Fruit fly (Drosophila melanogaster) whole organism, embryonic: ENCODE results near the gene ACXA.

Experiments used
- Antp ChIP-seq: fragments of 200-800 bp; sonication (Bioruptor generic); optimal IDR thresholded peaks from 3 replicates; lab custom pipeline; 2016; ENCODE audit warnings: missing biosample characterization, missing genetic modification characterization
- B-H2 ChIP-seq: fragments of 200-800 bp; sonication (Bioruptor generic); optimal IDR thresholded peaks from 2 replicates; lab custom pipeline; 2018; ENCODE audit warnings: missing biosample characterization, mild to moderate bottlenecking, missing genetic modification characterization
- Bgb ChIP-seq: fragments of 200-800 bp; sonication (Bioruptor generic); IDR thresholded peaks from 2 replicates; pipeline ENCODE4 v1.3.6; 2022; ENCODE audit warnings: missing biosample characterization, missing genetic modification characterization; ENCODE audit not compliant: partially characterized antibody
- CG10543 ChIP-seq: fragments of 200-800 bp; sonication (Bioruptor generic); optimal IDR thresholded peaks from 3 replicates; lab custom pipeline; 2017; ENCODE audit warnings: missing biosample characterization, mild to moderate bottlenecking, missing genetic modification characterization, moderate library complexity
- CG11456 ChIP-seq: fragments of 200-800 bp; sonication (Bioruptor generic); IDR thresholded peaks from 3 replicates; pipeline ENCODE4 v1.3.6; 2022; ENCODE audit warnings: missing biosample characterization, missing genetic modification characterization
- CG11504 ChIP-seq: fragments of 200-800 bp; sonication (Bioruptor generic); optimal IDR thresholded peaks from 3 replicates; lab custom pipeline; 2019; ENCODE audit warnings: missing biosample characterization, mild to moderate bottlenecking, missing genetic modification characterization, moderate library complexity
- CG12071 ChIP-seq: fragments of 200-800 bp; sonication (Bioruptor generic); optimal IDR thresholded peaks from 3 replicates; lab custom pipeline; 2018; ENCODE audit warnings: missing biosample characterization, mild to moderate bottlenecking, missing genetic modification characterization
- CG12744 ChIP-seq: fragments of 200-800 bp; sonication (Bioruptor generic); optimal IDR thresholded peaks from 2 replicates; lab custom pipeline; 2016; ENCODE audit warnings: missing biosample characterization, missing genetic modification characterization
- CG15011 ChIP-seq: fragments of 200-800 bp; sonication (Bioruptor generic); optimal IDR thresholded peaks from 3 replicates; lab custom pipeline; 2018; ENCODE audit warnings: missing biosample characterization, mild to moderate bottlenecking, missing genetic modification characterization
- CG18011 ChIP-seq: fragments of 200-800 bp; sonication (Bioruptor generic); optimal IDR thresholded peaks from 2 replicates; lab custom pipeline; 2017; ENCODE audit warnings: missing biosample characterization, missing genetic modification characterization, mild to moderate bottlenecking, moderate library complexity, missing genotype
- CG18476 ChIP-seq: fragments of 200-800 bp; sonication (Bioruptor generic); optimal IDR thresholded peaks from 2 replicates; lab custom pipeline; 2016; ENCODE audit warnings: missing biosample characterization, mild to moderate bottlenecking, missing genetic modification characterization
- CG2202 ChIP-seq: fragments of 200-800 bp; sonication (Bioruptor generic); optimal IDR thresholded peaks from 2 replicates; lab custom pipeline; 2018; ENCODE audit warnings: missing biosample characterization, mild to moderate bottlenecking, missing genetic modification characterization
- CG3847 ChIP-seq: fragments of 200-800 bp; sonication (Bioruptor generic); IDR thresholded peaks from 2 replicates; pipeline ENCODE4 v1.3.6; 2022; ENCODE audit warnings: missing biosample characterization, missing genetic modification characterization
- CG4730 ChIP-seq: fragments of 200-800 bp; sonication (Bioruptor generic); IDR thresholded peaks from 2 replicates; pipeline ENCODE4 v1.3.6; 2022; ENCODE audit warnings: missing biosample characterization, missing genetic modification characterization
- CG7839 ChIP-seq: fragments of 200-800 bp; sonication (Bioruptor generic); optimal IDR thresholded peaks from 3 replicates; lab custom pipeline; 2018; ENCODE audit warnings: missing biosample characterization, mild to moderate bottlenecking, missing genetic modification characterization, moderate library complexity
- CG8290 ChIP-seq, 3 experiments: fragments of 200-800 bp; sonication (Bioruptor generic); optimal IDR thresholded peaks; 2 replicates each; lab custom pipeline; 2016 to 2019; ENCODE audit warnings: missing biosample characterization in 3 of 3, missing genetic modification characterization in 3 of 3, mild to moderate bottlenecking in 2 of 3, moderate library complexity in 1 of 3
- CG8765 ChIP-seq: fragments of 200-800 bp; sonication (Bioruptor generic); IDR thresholded peaks from 2 replicates; pipeline ENCODE4 v1.3.6; 2022; ENCODE audit warnings: missing biosample characterization, missing genetic modification characterization
- E2f1 ChIP-seq: fragments of 200-800 bp; sonication (Bioruptor generic); IDR thresholded peaks from 2 replicates; pipeline ENCODE4 v1.3.6; 2022; ENCODE audit warnings: missing biosample characterization, missing genetic modification characterization
- ERR ChIP-seq: fragments of 200-800 bp; sonication (Bioruptor generic); optimal IDR thresholded peaks from 2 replicates; lab custom pipeline; 2016; ENCODE audit warnings: missing biosample characterization, missing genetic modification characterization
- Hey ChIP-seq: fragments of 200-800 bp; sonication (Bioruptor generic); optimal IDR thresholded peaks from 3 replicates; lab custom pipeline; 2018; ENCODE audit warnings: missing biosample characterization, mild to moderate bottlenecking, missing genetic modification characterization
- Myb ChIP-seq: fragments of 200-800 bp; sonication (Bioruptor generic); optimal IDR thresholded peaks from 2 replicates; lab custom pipeline; 2016; ENCODE audit warnings: missing biosample characterization, missing genetic modification characterization
- NK7.1 ChIP-seq: fragments of 200-800 bp; sonication (Bioruptor generic); optimal IDR thresholded peaks from 3 replicates; lab custom pipeline; 2016; ENCODE audit warnings: missing biosample characterization, missing genetic modification characterization
- PHDP ChIP-seq: fragments of 200-800 bp; sonication (Bioruptor generic); optimal IDR thresholded peaks from 3 replicates; lab custom pipeline; 2018; ENCODE audit warnings: missing biosample characterization, mild to moderate bottlenecking, missing genetic modification characterization, moderate library complexity
- Poxn ChIP-seq: fragments of 200-800 bp; sonication (Bioruptor generic); IDR thresholded peaks from 2 replicates; pipeline ENCODE4 v1.3.6; 2022; ENCODE audit warnings: missing biosample characterization, missing genetic modification characterization
- Ravus ChIP-seq: fragments of 200-800 bp; sonication (Bioruptor generic); IDR thresholded peaks from 2 replicates; pipeline ENCODE4 v1.3.6; 2022; ENCODE audit warnings: missing biosample characterization, missing genetic modification characterization
- ara ChIP-seq: fragments of 200-800 bp; sonication (Bioruptor generic); IDR thresholded peaks from 2 replicates; pipeline ENCODE4 v1.3.6; 2022; ENCODE audit warnings: missing biosample characterization, missing genetic modification characterization
- bsh ChIP-seq, 2 experiments: fragments of 200-800 bp; sonication (Bioruptor generic); optimal IDR thresholded peaks; 2 replicates each; lab custom pipeline; 2017 to 2018; ENCODE audit warnings: mild to moderate bottlenecking in 2 of 2, missing biosample characterization in 2 of 2, missing genetic modification characterization in 2 of 2, moderate library complexity in 1 of 2
- cas ChIP-seq: fragments of 200-800 bp; sonication (Bioruptor generic); IDR thresholded peaks from 2 replicates; pipeline ENCODE4 v1.3.6; 2022; ENCODE audit warnings: missing biosample characterization, missing genetic modification characterization
- croc ChIP-seq: fragments of 200-800 bp; sonication (Bioruptor generic); conservative IDR thresholded peaks from 3 replicates; pipeline ENCODE4 v1.3.6; 2022; ENCODE audit warnings: missing biosample characterization, missing genetic modification characterization
- crp ChIP-seq, 2 experiments: fragments of 200-800 bp; sonication (Bioruptor generic); optimal IDR thresholded peaks; 2 replicates in 1 of 2; 3 replicates in 1 of 2; lab custom pipeline; 2017; ENCODE audit warnings: missing biosample characterization in 2 of 2, missing genetic modification characterization in 2 of 2, mild to moderate bottlenecking in 1 of 2, moderate library complexity in 1 of 2
- fd102C ChIP-seq: fragments of 200-800 bp; sonication (Bioruptor generic); optimal IDR thresholded peaks from 2 replicates; lab custom pipeline; 2018; ENCODE audit warnings: missing biosample characterization, mild to moderate bottlenecking, missing genetic modification characterization, moderate library complexity
- gfzf ChIP-seq: fragments of 200-800 bp; sonication (Bioruptor generic); optimal IDR thresholded peaks from 2 replicates; lab custom pipeline; 2016; ENCODE audit warnings: missing biosample characterization, mild to moderate bottlenecking, missing genetic modification characterization, moderate library complexity
- ind ChIP-seq: fragments of 200-800 bp; sonication (Bioruptor generic); optimal IDR thresholded peaks from 3 replicates; lab custom pipeline; 2016; ENCODE audit warnings: missing biosample characterization, missing genetic modification characterization
- inv ChIP-seq: fragments of 200-800 bp; sonication (Bioruptor generic); IDR thresholded peaks from 2 replicates; pipeline ENCODE4 v1.3.6; 2022; ENCODE audit warnings: missing biosample characterization, missing genetic modification characterization; ENCODE audit not compliant: partially characterized antibody
- lilli ChIP-seq: fragments of 200-800 bp; sonication (Bioruptor generic); optimal IDR thresholded peaks from 3 replicates; lab custom pipeline; 2016; ENCODE audit warnings: missing biosample characterization, missing genetic modification characterization
- nom ChIP-seq: fragments of 200-800 bp; sonication (Bioruptor generic); optimal IDR thresholded peaks from 2 replicates; lab custom pipeline; 2017; ENCODE audit warnings: missing biosample characterization, missing genetic modification characterization, mild to moderate bottlenecking, moderate library complexity, missing genetic modification reagents
- onecut ChIP-seq: fragments of 200-800 bp; sonication (Bioruptor generic); IDR thresholded peaks from 2 replicates; pipeline ENCODE4 v1.3.6; 2022; ENCODE audit warnings: missing biosample characterization, missing genetic modification characterization
- pan ChIP-seq, 4 experiments: fragments of >200 bp in 3 of 4; fragments of 200-800 bp in 1 of 4; sonication (Bioruptor generic) in 1 of 4; optimal IDR thresholded peaks in 3 of 4; IDR thresholded peaks in 1 of 4; 2 replicates each; pipeline versions ENCODE4 v1.3.6 to Lab custom; 2017 to 2022; ENCODE audit warnings: missing biosample characterization in 2 of 4, missing genetic modification characterization in 2 of 4, mixed read lengths in 1 of 4
- pho ChIP-seq: fragments of 200-800 bp; sonication (Bioruptor generic); optimal IDR thresholded peaks from 2 replicates; lab custom pipeline; 2016; ENCODE audit warnings: missing biosample characterization, missing genetic modification characterization
- psq ChIP-seq: fragments of 200-800 bp; sonication (Bioruptor generic); optimal IDR thresholded peaks from 2 replicates; lab custom pipeline; 2017; ENCODE audit warnings: missing biosample characterization, missing genetic modification characterization
- slbo ChIP-seq: fragments of 200-800 bp; sonication (Bioruptor generic); IDR thresholded peaks from 2 replicates; pipeline ENCODE4 v1.3.6; 2022; ENCODE audit warnings: missing biosample characterization, missing genetic modification characterization
- sob ChIP-seq: fragments of 200-800 bp; sonication (Bioruptor generic); IDR thresholded peaks from 2 replicates; pipeline ENCODE4 v1.3.6; 2022; ENCODE audit warnings: missing biosample characterization, missing genetic modification characterization
- sr ChIP-seq: fragments of 200-800 bp; sonication (Bioruptor generic); IDR thresholded peaks from 3 replicates; pipeline ENCODE4 v1.3.6; 2022; ENCODE audit warnings: missing biosample characterization, missing genetic modification characterization
- tgo ChIP-seq: fragments of 200-800 bp; sonication (Bioruptor generic); IDR thresholded peaks from 3 replicates; pipeline ENCODE4 v1.3.6; 2022; ENCODE audit warnings: missing biosample characterization, missing genetic modification characterization
- zen ChIP-seq: fragments of 200-800 bp; sonication (Bioruptor generic); optimal IDR thresholded peaks from 3 replicates; lab custom pipeline; 2018; ENCODE audit warnings: missing biosample characterization, mild to moderate bottlenecking, missing genetic modification characterization, moderate library complexity
- zen2 ChIP-seq: fragments of 200-800 bp; sonication (Bioruptor generic); IDR thresholded peaks from 3 replicates; pipeline ENCODE4 v1.3.6; 2022; ENCODE audit warnings: missing biosample characterization, missing genetic modification characterization; ENCODE audit not compliant: partially characterized antibody

The ACXA gene

DNA sequence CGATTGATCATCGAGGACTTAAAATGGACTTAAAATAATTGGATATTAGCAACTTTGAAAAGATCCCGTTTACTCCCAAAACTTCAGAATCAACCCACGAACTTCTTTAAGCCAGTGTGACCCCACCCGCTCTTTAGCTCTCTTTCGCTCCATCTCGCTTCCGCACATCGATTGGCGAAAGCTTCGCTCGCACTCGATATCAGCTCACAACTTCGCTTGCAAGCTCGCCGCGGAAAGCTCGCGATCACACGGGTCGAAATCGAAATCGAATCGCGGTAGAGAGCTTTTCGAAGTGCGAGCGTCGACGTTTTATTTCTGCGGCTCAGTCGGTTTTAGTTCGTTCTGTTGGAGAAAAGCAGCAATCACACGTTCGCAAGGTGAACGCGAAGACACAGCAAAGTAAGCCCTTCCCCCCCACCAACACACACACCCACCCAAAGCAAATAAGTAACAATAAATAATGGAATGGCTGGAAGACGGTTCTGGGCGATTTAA is 53.2 kb downstream of the ACXA start, which contains the start of gene Vha68-2 (continued):
- TF ChIP-seq CG8290 (GFP tag; optimal IDR thresholded peaks at IDR 0.05; lab: Kevin White, UChicago) (no peak), CG8290 (tag; optimal IDR thresholded peaks at IDR 0.05; lab: Kevin White, UChicago) (peak in 1 of 2 experiments; percentile 87), CG3847 (GFP tag; lab: Robert Waterston, UW) (peak; percentile 71), NK7.1 (GFP tag; lab: Kevin White, UChicago) (no peak), CG11504 (tag; lab: Kevin White, UChicago) (peak; percentile 53), ind (peak; percentile 29), E2f1 (GFP tag; lab: Robert Waterston, UW) (no peak), Ravus (GFP tag; lab: Robert Waterston, UW) (no peak), fd102C (no peak), CG4730 (GFP tag; lab: Robert Waterston, UW) (no peak), Poxn (GFP tag; lab: Robert Waterston, UW) (no peak), CG2202 (no peak), CG12071 (GFP tag; lab: Kevin White, UChicago) (peak; percentile 25), cas (GFP tag; lab: Robert Waterston, UW) (no peak), CG15011 (GFP tag; lab: Kevin White, UChicago) (no peak), pan (optimal IDR thresholded peaks at IDR 0.05; lab: Kevin White, UChicago) (no peak), pan (GFP tag; optimal IDR thresholded peaks at IDR 0.05 in 1 of 2, IDR thresholded peaks at IDR 0.05 in 1 of 2) (peak in 1 of 2 experiments; percentile 6), bsh (GFP tag; optimal IDR thresholded peaks at IDR 0.05; lab: Kevin White, UChicago) (peak; percentile 39 to 42), zen (no peak), Antp (GFP tag; lab: Kevin White, UChicago) (peak; percentile 61), CG7839 (tag; lab: Kevin White, UChicago) (no peak), slbo (GFP tag; lab: Robert Waterston, UW) (peak; percentile 73), psq (GFP tag; lab: Kevin White, UChicago) (peak; percentile 17), Bgb (GFP tag; lab: Robert Waterston, UW) (peak; percentile 77), Myb (GFP tag; lab: Kevin White, UChicago) (peak; percentile 45), zen2 (0 out of 3 replicates have a peak, but pooled peaks have one; percentile 26), CG11456 (GFP tag; lab: Robert Waterston, UW) (peak; percentile 82; the same call in 2 of the 3 replicates), CG10543 (GFP tag; lab: Kevin White, UChicago) (peak; percentile 86), CG18476 (GFP tag; lab: Kevin White, UChicago) (peak; percentile 95), B-H2 (GFP tag; lab: Kevin White, UChicago) (peak; percentile 92), pho (GFP tag; lab: Kevin White, UChicago) (peak; percentile 10), gfzf (GFP tag; lab: Kevin White, UChicago) (peak; percentile 50), ERR (GFP tag; lab: Kevin White, UChicago) (no peak), nom (GFP tag; lab: Kevin White, UChicago) (peak; percentile 49), sob (GFP tag; lab: Robert Waterston, UW) (peak; percentile 83), CG18011 (GFP tag; lab: Kevin White, UChicago) (peak; percentile 56), CG8765 (no peak), sr (no peak), ara (GFP tag; lab: Robert Waterston, UW) (no peak), Hey (peak; percentile 52), onecut (GFP tag; lab: Robert Waterston, UW) (peak; percentile 68), PHDP (tag; lab: Kevin White, UChicago) (peak; percentile 68), crp (GFP tag; optimal IDR thresholded peaks at IDR 0.05; lab: Kevin White, UChicago) (peak in 1 of 2 experiments; percentile 31), inv (GFP tag; lab: Robert Waterston, UW) (peak; percentile 26; the same call in 1 of the 2 replicates), croc (GFP tag; lab: Robert Waterston, UW) (no peak), tgo (GFP tag; lab: Robert Waterston, UW) (peak; percentile 30; the same call in 1 of the 3 replicates), CG12744 (GFP tag; lab: Kevin White, UChicago) (peak; percentile 44), lilli (peak; percentile 47)
- TF ChIP-seq, all 482 proteins: peak for 230
